Worm (Caenorhabditis elegans) whole organism, L1 larva: ENCODE measurements around the gene F35A5.2.
A peak's percentile ranks its signal among the peaks of the same experiment; 100 is the strongest.

Experiments used
- C04F5.9 ChIP-seq: sonication (generic microtip); optimal IDR thresholded peaks from 2 replicates; lab custom pipeline; 2016; ENCODE audit warnings: missing genetic modification characterization, missing compliant biosample characterization
- Y116A8C.19 ChIP-seq: sonication (generic microtip); optimal IDR thresholded peaks from 2 replicates; lab custom pipeline; 2016; ENCODE audit warnings: missing compliant biosample characterization, missing genetic modification characterization, borderline replicate concordance
- aha-1 ChIP-seq: fragments of 150-350 bp; optimal IDR thresholded peaks from 2 replicates; lab custom pipeline; 2014; ENCODE audit warnings: missing biosample characterization, missing genetic modification characterization
- aly-2 ChIP-seq: fragments of 150-350 bp; optimal IDR thresholded peaks from 2 replicates; lab custom pipeline; 2014; ENCODE audit warnings: missing biosample characterization, missing genetic modification characterization
- blmp-1 ChIP-seq: fragments of 150-350 bp; optimal IDR thresholded peaks from 2 replicates; lab custom pipeline; 2014; ENCODE audit warnings: missing biosample characterization, missing genetic modification characterization
- ceh-63 ChIP-seq: fragments of 200-800 bp; sonication (Bioruptor generic); optimal IDR thresholded peaks from 2 replicates; lab custom pipeline; 2018; ENCODE audit warnings: mild to moderate bottlenecking, missing genetic modification characterization, missing compliant biosample characterization
- ceh-8 ChIP-seq: fragments of 200-800 bp; sonication (Bioruptor generic); optimal IDR thresholded peaks from 2 replicates; lab custom pipeline; 2018; ENCODE audit warnings: mild to moderate bottlenecking, missing genetic modification characterization, moderate library complexity, missing compliant biosample characterization
- ceh-88 ChIP-seq: fragments of 200-800 bp; sonication (Bioruptor generic); IDR thresholded peaks from 2 replicates; pipeline ENCODE4 v1.3.6; 2022; ENCODE audit warnings: missing genetic modification characterization, missing compliant biosample characterization
- ceh-90 ChIP-seq: sonication (generic microtip); optimal IDR thresholded peaks from 2 replicates; lab custom pipeline; 2016; ENCODE audit warnings: missing genetic modification characterization, missing compliant biosample characterization
- dsc-1 ChIP-seq: sonication (generic microtip); optimal IDR thresholded peaks from 2 replicates; lab custom pipeline; 2016; ENCODE audit warnings: mild to moderate bottlenecking, missing genetic modification characterization, missing compliant biosample characterization
- efl-3 ChIP-seq: fragments of 200-800 bp; sonication (Bioruptor generic); optimal IDR thresholded peaks from 2 replicates; lab custom pipeline; 2018; ENCODE audit warnings: mild to moderate bottlenecking, missing genetic modification characterization, missing compliant biosample characterization
- egl-13 ChIP-seq: sonication (generic microtip); optimal IDR thresholded peaks from 2 replicates; lab custom pipeline; 2016; ENCODE audit warnings: missing genotype, missing genetic modification reagents, missing genetic modification characterization, missing compliant biosample characterization
- egl-27 ChIP-seq, 2 experiments: fragments of 150-350 bp in 1 of 2; sonication (generic microtip); optimal IDR thresholded peaks; 3 replicates each; lab custom pipeline; 2017 to 2018; ENCODE audit warnings: missing biosample characterization in 2 of 2, missing genetic modification characterization in 2 of 2, missing genetic modification reagents in 2 of 2
- elt-3 ChIP-seq, 6 experiments: fragments of 150-350 bp in 1 of 6; sonication (generic microtip); optimal IDR thresholded peaks; 2 replicates each; lab custom pipeline; 2017 to 2018; ENCODE audit warnings: missing biosample characterization in 6 of 6, missing genetic modification characterization in 6 of 6, inconsistent platforms in 1 of 6
- fkh-10 ChIP-seq: sonication (generic microtip); optimal IDR thresholded peaks from 2 replicates; lab custom pipeline; 2017; ENCODE audit warnings: missing biosample characterization, missing genetic modification reagents, missing genetic modification characterization
- fkh-8 ChIP-seq: sonication (generic microtip); optimal IDR thresholded peaks from 2 replicates; lab custom pipeline; 2016; ENCODE audit warnings: mild to moderate bottlenecking, missing genetic modification characterization, missing compliant biosample characterization
- hlh-17 ChIP-seq: fragments of 200-800 bp; sonication (Bioruptor generic); optimal IDR thresholded peaks from 2 replicates; lab custom pipeline; 2018; ENCODE audit warnings: missing genetic modification characterization, mild to moderate bottlenecking, missing compliant biosample characterization, moderate library complexity, borderline replicate concordance
- hlh-4 ChIP-seq: sonication (generic microtip); optimal IDR thresholded peaks from 2 replicates; lab custom pipeline; 2016; ENCODE audit warnings: mild to moderate bottlenecking, missing genetic modification characterization, missing compliant biosample characterization
- hpl-2 ChIP-seq: fragments of 150-350 bp; optimal IDR thresholded peaks from 2 replicates; lab custom pipeline; 2014; ENCODE audit warnings: missing biosample characterization, missing genetic modification reagents, missing genetic modification characterization
- irx-1 ChIP-seq: sonication (generic microtip); optimal IDR thresholded peaks from 2 replicates; lab custom pipeline; 2016; ENCODE audit warnings: missing genetic modification characterization, missing compliant biosample characterization
- isw-1 ChIP-seq: fragments of 200-800 bp; sonication (Bioruptor generic); IDR thresholded peaks from 2 replicates; pipeline ENCODE4 v1.3.6; 2022; ENCODE audit warnings: missing genetic modification characterization, missing compliant biosample characterization
- lin-14 ChIP-seq: fragments of 200-800 bp; sonication (Bioruptor generic); optimal IDR thresholded peaks from 2 replicates; lab custom pipeline; 2018; ENCODE audit warnings: mild to moderate bottlenecking, missing genetic modification characterization, moderate library complexity, missing compliant biosample characterization
- lin-35 ChIP-seq, 2 experiments: fragments of 150-350 bp; optimal IDR thresholded peaks; 2 replicates each; lab custom pipeline; 2014; ENCODE audit warnings: missing biosample characterization in 2 of 2, missing genetic modification characterization in 2 of 2, missing genetic modification reagents in 2 of 2
- lin-39 ChIP-seq: fragments of 150-350 bp; optimal IDR thresholded peaks from 2 replicates; lab custom pipeline; 2014; ENCODE audit warnings: missing biosample characterization, missing genetic modification reagents, missing genetic modification characterization
- lsy-2 ChIP-seq, 2 experiments: fragments of 150-350 bp; optimal IDR thresholded peaks; 2 replicates each; lab custom pipeline; 2014; ENCODE audit warnings: missing biosample characterization in 2 of 2, missing genetic modification characterization in 2 of 2
- mab-9 ChIP-seq: fragments of 200-800 bp; sonication (Bioruptor generic); IDR thresholded peaks from 2 replicates; pipeline ENCODE4 v1.3.6; 2022; ENCODE audit warnings: missing genetic modification reagents, missing genetic modification characterization, missing compliant biosample characterization
- mef-2 ChIP-seq: fragments of 150-350 bp; optimal IDR thresholded peaks from 2 replicates; lab custom pipeline; 2014; ENCODE audit warnings: missing biosample characterization, missing genetic modification characterization
- mep-1 ChIP-seq: fragments of 150-350 bp; optimal IDR thresholded peaks from 2 replicates; lab custom pipeline; 2014; ENCODE audit warnings: missing biosample characterization, missing genetic modification characterization
- nhr-11 ChIP-seq: fragments of 150-350 bp; optimal IDR thresholded peaks from 2 replicates; lab custom pipeline; 2014; ENCODE audit warnings: missing biosample characterization, missing genetic modification characterization
- nhr-12 ChIP-seq: sonication (generic microtip); optimal IDR thresholded peaks from 2 replicates; lab custom pipeline; 2017; ENCODE audit warnings: missing biosample characterization, missing genetic modification characterization
- nhr-19 ChIP-seq: fragments of 200-800 bp; sonication (Bioruptor generic); conservative IDR thresholded peaks from 2 replicates; pipeline ENCODE4 v1.3.6; 2022; ENCODE audit warnings: missing genetic modification characterization, missing compliant biosample characterization
- nhr-20 ChIP-seq: sonication (generic microtip); optimal IDR thresholded peaks from 2 replicates; lab custom pipeline; 2016; ENCODE audit warnings: mild to moderate bottlenecking, missing genetic modification characterization, missing compliant biosample characterization
- nhr-237 ChIP-seq: fragments of 150-350 bp; optimal IDR thresholded peaks from 2 replicates; lab custom pipeline; 2014; ENCODE audit warnings: missing biosample characterization, missing genetic modification characterization
- nhr-47 ChIP-seq: sonication (generic microtip); optimal IDR thresholded peaks from 2 replicates; lab custom pipeline; 2016; ENCODE audit warnings: mild to moderate bottlenecking, missing genetic modification characterization, moderate library complexity, missing compliant biosample characterization
- nhr-71 ChIP-seq: sonication (generic microtip); optimal IDR thresholded peaks from 2 replicates; lab custom pipeline; 2016; ENCODE audit warnings: mild to moderate bottlenecking, missing genetic modification characterization, moderate library complexity, missing compliant biosample characterization
- nhr-76 ChIP-seq: sonication (generic microtip); optimal IDR thresholded peaks from 2 replicates; lab custom pipeline; 2017; ENCODE audit warnings: missing biosample characterization, missing genetic modification characterization
- nhr-84 ChIP-seq: sonication (generic microtip); optimal IDR thresholded peaks from 2 replicates; lab custom pipeline; 2017; ENCODE audit warnings: missing biosample characterization, missing genetic modification characterization
- nhr-90 ChIP-seq: sonication (generic microtip); optimal IDR thresholded peaks from 2 replicates; lab custom pipeline; 2016; ENCODE audit warnings: mild to moderate bottlenecking, missing genetic modification characterization, missing compliant biosample characterization; ENCODE audit not compliant: poor library complexity
- pqm-1 ChIP-seq: sonication (generic microtip); optimal IDR thresholded peaks from 3 replicates; lab custom pipeline; 2017; ENCODE audit warnings: missing biosample characterization, missing genetic modification characterization
- rnt-1 ChIP-seq: sonication (generic microtip); optimal IDR thresholded peaks from 2 replicates; lab custom pipeline; 2016; ENCODE audit warnings: mild to moderate bottlenecking, missing genetic modification characterization, moderate library complexity, missing compliant biosample characterization
- snu-23 ChIP-seq: sonication (generic microtip); optimal IDR thresholded peaks from 2 replicates; lab custom pipeline; 2016; ENCODE audit warnings: missing genetic modification characterization, missing compliant biosample characterization
- sptf-1 ChIP-seq: fragments of 150-350 bp; optimal IDR thresholded peaks from 2 replicates; lab custom pipeline; 2014; ENCODE audit warnings: missing biosample characterization, missing genetic modification characterization
- swsn-7 ChIP-seq: sonication (generic microtip); optimal IDR thresholded peaks from 2 replicates; lab custom pipeline; 2016; ENCODE audit warnings: missing genetic modification characterization, missing compliant biosample characterization
- tlp-1 ChIP-seq: fragments of 150-350 bp; optimal IDR thresholded peaks from 2 replicates; lab custom pipeline; 2014; ENCODE audit warnings: missing biosample characterization, missing genetic modification characterization
- unc-130 ChIP-seq: fragments of 150-350 bp; optimal IDR thresholded peaks from 2 replicates; lab custom pipeline; 2017; ENCODE audit warnings: missing biosample characterization, missing genetic modification characterization, inconsistent platforms
- unc-30 ChIP-seq: sonication (generic microtip); optimal IDR thresholded peaks from 2 replicates; lab custom pipeline; 2017; ENCODE audit warnings: missing biosample characterization, missing genetic modification characterization
- unc-62 ChIP-seq: fragments of 150-350 bp; optimal IDR thresholded peaks from 2 replicates; lab custom pipeline; 2014; ENCODE audit warnings: missing biosample characterization, missing genetic modification reagents, missing genetic modification characterization
- unc-86 ChIP-seq: sonication (generic microtip); optimal IDR thresholded peaks from 2 replicates; lab custom pipeline; 2016; ENCODE audit warnings: missing genetic modification characterization, missing compliant biosample characterization
- unc-98 ChIP-seq: fragments of 200-800 bp; sonication (Bioruptor generic); IDR thresholded peaks from 2 replicates; pipeline ENCODE4 v1.3.6; 2022; ENCODE audit warnings: missing genetic modification characterization, missing compliant biosample characterization
- xbp-1 ChIP-seq: sonication (generic microtip); optimal IDR thresholded peaks from 2 replicates; lab custom pipeline; 2016; ENCODE audit warnings: missing genetic modification characterization, missing compliant biosample characterization
- zag-1 ChIP-seq: fragments of 150-350 bp; optimal IDR thresholded peaks from 2 replicates; lab custom pipeline; 2014; ENCODE audit warnings: missing biosample characterization, missing genetic modification characterization
- zip-4 ChIP-seq: fragments of 200-800 bp; sonication (Bioruptor generic); optimal IDR thresholded peaks from 2 replicates; lab custom pipeline; 2018; ENCODE audit warnings: mild to moderate bottlenecking, missing genetic modification characterization, moderate library complexity, missing compliant biosample characterization

The F35A5.2 gene

ce11 chrX:3842398-3842896 is 37.5 kb downstream of the F35A5.2 start, which contains the start of gene ttr-48 (continued):
- TF ChIP-seq C04F5.9 (tag; lab: Kevin White, UChicago) (no peak), dsc-1 (tag; lab: Kevin White, UChicago) (no peak), hpl-2 (GFP tag; lab: Kevin White, UChicago) (no peak), swsn-7 (tag; lab: Kevin White, UChicago) (no peak), nhr-90 (peak; percentile 5), lin-39 (tag; lab: Kevin White, UChicago) (no peak), ceh-88 (GFP tag; lab: Robert Waterston, UW) (no peak), nhr-84 (tag; lab: Kevin White, UChicago) (no peak), aha-1 (tag; lab: Kevin White, UChicago) (no peak), xbp-1 (tag; lab: Kevin White, UChicago) (no peak), rnt-1 (tag; lab: Kevin White, UChicago) (peak; percentile 23), egl-13 (tag; lab: Kevin White, UChicago) (no peak), lin-35 (GFP tag; optimal IDR thresholded peaks at IDR 0.05; lab: Kevin White, UChicago) (no peak), mab-9 (GFP tag; lab: Robert Waterston, UW) (no peak), pqm-1 (no peak), tlp-1 (tag; lab: Kevin White, UChicago) (no peak), nhr-237 (tag; lab: Kevin White, UChicago) (no peak), ceh-8 (GFP tag; lab: Kevin White, UChicago) (no peak), efl-3 (no peak), irx-1 (tag; lab: Kevin White, UChicago) (no peak), unc-130 (tag; lab: Kevin White, UChicago) (no peak), unc-98 (GFP tag; lab: Robert Waterston, UW) (no peak), zip-4 (GFP tag; lab: Kevin White, UChicago) (no peak), fkh-8 (no peak), fkh-10 (GFP tag; lab: Kevin White, UChicago) (no peak), Y116A8C.19 (no peak), isw-1 (GFP tag; lab: Robert Waterston, UW) (no peak), lsy-2 (tag; optimal IDR thresholded peaks at IDR 0.05; lab: Kevin White, UChicago) (no peak), elt-3 (tag; optimal IDR thresholded peaks at IDR 0.05; lab: Kevin White, UChicago) (no peak), unc-62 (GFP tag; lab: Kevin White, UChicago) (no peak), nhr-19 (GFP tag; lab: Robert Waterston, UW) (no peak), ceh-63 (GFP tag; lab: Kevin White, UChicago) (no peak), nhr-11 (tag; lab: Kevin White, UChicago) (no peak), unc-86 (tag; lab: Kevin White, UChicago) (no peak), egl-27 (tag; optimal IDR thresholded peaks at IDR 0.05; lab: Kevin White, UChicago) (no peak)

- TF ChIP-seq nhr-47 (tag; lab: Kevin White, UChicago) (peak; percentile 1), unc-86 (tag; lab: Kevin White, UChicago) (no peak), hlh-4 (tag; lab: Kevin White, UChicago) (no peak), lsy-2 (tag; optimal IDR thresholded peaks at IDR 0.05; lab: Kevin White, UChicago) (peak; percentile 18 to 33), ceh-63 (GFP tag; lab: Kevin White, UChicago) (no peak), Y116A8C.19 (no peak), nhr-20 (peak; percentile 25), nhr-76 (tag; lab: Kevin White, UChicago) (no peak), aly-2 (tag; lab: Kevin White, UChicago) (no peak), hlh-17 (GFP tag; lab: Kevin White, UChicago) (no peak), ceh-90 (tag; lab: Kevin White, UChicago) (no peak), snu-23 (GFP tag; lab: Kevin White, UChicago) (peak; percentile 57), nhr-12 (tag; lab: Kevin White, UChicago) (no peak), dsc-1 (tag; lab: Kevin White, UChicago) (peak; percentile 73), egl-13 (tag; lab: Kevin White, UChicago) (no peak), rnt-1 (tag; lab: Kevin White, UChicago) (peak; percentile 84), blmp-1 (no peak), mef-2 (tag; lab: Kevin White, UChicago) (no peak), zag-1 (tag; lab: Kevin White, UChicago) (no peak), lin-14 (GFP tag; lab: Kevin White, UChicago) (peak; percentile 71), lin-39 (tag; lab: Kevin White, UChicago) (peak; percentile 3), unc-30 (no peak), nhr-71 (tag; lab: Kevin White, UChicago) (peak; percentile 63), aha-1 (tag; lab: Kevin White, UChicago) (no peak), nhr-19 (GFP tag; lab: Robert Waterston, UW) (peak; percentile 46), mep-1 (tag; lab: Kevin White, UChicago) (no peak), sptf-1 (tag; lab: Kevin White, UChicago) (no peak)
- TF ChIP-seq, all 84 proteins: peak for 10
These were observed 49.0 kb downstream of the F35A5.2 start for ce11 chrX:3853901-3854300.
